Fruit fly (Drosophila melanogaster) whole organism, embryonic: ENCODE results near the gene CG9044.
A peak's percentile ranks its signal among the peaks of the same experiment; 100 is the strongest.

Source experiments
- Antp ChIP-seq: fragments of 200-800 bp; sonication (Bioruptor generic); optimal IDR thresholded peaks from 3 replicates; lab custom pipeline; 2016; ENCODE audit warnings: missing biosample characterization, missing genetic modification characterization
- Atf3 ChIP-seq: fragments of 200-800 bp; sonication (Bioruptor generic); optimal IDR thresholded peaks from 3 replicates; lab custom pipeline; 2016; ENCODE audit warnings: missing biosample characterization, missing genetic modification characterization
- Blimp-1 ChIP-seq: fragments of 200-800 bp; sonication (Bioruptor generic); optimal IDR thresholded peaks from 3 replicates; lab custom pipeline; 2018; ENCODE audit warnings: missing biosample characterization, missing genetic modification characterization, mild to moderate bottlenecking, moderate library complexity, missing genetic modification reagents
- BtbVII ChIP-seq: fragments of 200-800 bp; sonication (Bioruptor generic); optimal IDR thresholded peaks from 3 replicates; lab custom pipeline; 2017; ENCODE audit warnings: missing biosample characterization, mild to moderate bottlenecking, missing genetic modification characterization
- CG10654 ChIP-seq: fragments of 200-800 bp; sonication (Bioruptor generic); optimal IDR thresholded peaks from 2 replicates; lab custom pipeline; 2016; ENCODE audit warnings: missing biosample characterization, missing genetic modification characterization
- CG11093 ChIP-seq: fragments of 200-800 bp; sonication (Bioruptor generic); IDR thresholded peaks from 3 replicates; pipeline ENCODE4 v1.3.6; 2022; ENCODE audit warnings: missing biosample characterization, missing genetic modification characterization
- CG11504 ChIP-seq: fragments of 200-800 bp; sonication (Bioruptor generic); optimal IDR thresholded peaks from 3 replicates; lab custom pipeline; 2019; ENCODE audit warnings: missing biosample characterization, mild to moderate bottlenecking, missing genetic modification characterization, moderate library complexity
- CG12219 ChIP-seq: fragments of 200-800 bp; sonication (Bioruptor generic); optimal IDR thresholded peaks from 3 replicates; lab custom pipeline; 2018; ENCODE audit warnings: missing biosample characterization, mild to moderate bottlenecking, missing genetic modification characterization
- CG12299 ChIP-seq: fragments of 200-800 bp; sonication (Bioruptor generic); optimal IDR thresholded peaks from 2 replicates; lab custom pipeline; 2018; ENCODE audit warnings: missing biosample characterization, mild to moderate bottlenecking, missing genetic modification characterization
- CG12659 ChIP-seq: fragments of 200-800 bp; sonication (Bioruptor generic); optimal IDR thresholded peaks from 3 replicates; lab custom pipeline; 2017; ENCODE audit warnings: mild to moderate bottlenecking, missing biosample characterization, missing genetic modification reagents, missing genetic modification characterization
- CG12942 ChIP-seq: fragments of 200-800 bp; sonication (Bioruptor generic); optimal IDR thresholded peaks from 3 replicates; lab custom pipeline; 2016; ENCODE audit warnings: missing biosample characterization, missing genetic modification characterization
- CG13424 ChIP-seq: fragments of 200-800 bp; sonication (Bioruptor generic); optimal IDR thresholded peaks from 2 replicates; lab custom pipeline; 2019; ENCODE audit warnings: missing biosample characterization, mild to moderate bottlenecking, missing genetic modification characterization, moderate library complexity
- CG13624 ChIP-seq: fragments of 200-800 bp; sonication (Bioruptor generic); optimal IDR thresholded peaks from 2 replicates; lab custom pipeline; 2016; ENCODE audit warnings: missing biosample characterization, missing genetic modification characterization
- CG13894 ChIP-seq: fragments of 200-800 bp; sonication (Bioruptor generic); optimal IDR thresholded peaks from 3 replicates; lab custom pipeline; 2018; ENCODE audit warnings: missing biosample characterization, mild to moderate bottlenecking, missing genetic modification characterization, moderate library complexity
- CG15479 ChIP-seq: fragments of 200-800 bp; sonication (Bioruptor generic); optimal IDR thresholded peaks from 3 replicates; lab custom pipeline; 2019; ENCODE audit warnings: missing biosample characterization, mild to moderate bottlenecking, missing genetic modification characterization, moderate library complexity
- CG15696 ChIP-seq: fragments of 200-800 bp; sonication (Bioruptor generic); optimal IDR thresholded peaks from 2 replicates; lab custom pipeline; 2019; ENCODE audit warnings: missing biosample characterization, mild to moderate bottlenecking, missing genetic modification characterization, moderate library complexity
- CG1602 ChIP-seq: fragments of 200-800 bp; sonication (Bioruptor generic); optimal IDR thresholded peaks from 3 replicates; lab custom pipeline; 2016; ENCODE audit warnings: missing biosample characterization, missing genetic modification characterization
- CG1647 ChIP-seq: fragments of 200-800 bp; sonication (Bioruptor generic); optimal IDR thresholded peaks from 3 replicates; lab custom pipeline; 2016; ENCODE audit warnings: missing biosample characterization, missing genetic modification characterization
- CG4360 ChIP-seq: fragments of 200-800 bp; sonication (Bioruptor generic); IDR thresholded peaks from 2 replicates; pipeline ENCODE4 v1.3.6; 2022; ENCODE audit warnings: missing biosample characterization, missing genetic modification characterization
- CG6854 ChIP-seq: fragments of 200-800 bp; sonication (Bioruptor generic); optimal IDR thresholded peaks from 3 replicates; lab custom pipeline; 2017; ENCODE audit warnings: missing biosample characterization, mild to moderate bottlenecking, missing genetic modification characterization
- CG8359 ChIP-seq: fragments of 200-800 bp; sonication (Bioruptor generic); optimal IDR thresholded peaks from 2 replicates; lab custom pipeline; 2017; ENCODE audit warnings: missing biosample characterization, mild to moderate bottlenecking, missing genetic modification characterization, borderline replicate concordance
- CrebB ChIP-seq: fragments of 200-800 bp; sonication (Bioruptor generic); optimal IDR thresholded peaks from 3 replicates; lab custom pipeline; 2018; ENCODE audit warnings: missing biosample characterization, mild to moderate bottlenecking, missing genetic modification characterization
- Doc2 ChIP-seq: fragments of 200-800 bp; sonication (Bioruptor generic); IDR thresholded peaks from 2 replicates; pipeline ENCODE4 v1.3.6; 2022; ENCODE audit warnings: missing biosample characterization, missing genetic modification characterization
- Ets65A ChIP-seq: fragments of 200-800 bp; sonication (Bioruptor generic); peaks from one replicate; lab custom pipeline; 2016; ENCODE audit warnings: missing biosample characterization, missing genetic modification characterization
- H15 ChIP-seq: fragments of 200-800 bp; sonication (Bioruptor generic); IDR thresholded peaks from 3 replicates; pipeline ENCODE4 v1.3.6; 2022; ENCODE audit warnings: missing biosample characterization, missing genetic modification characterization
- Hand ChIP-seq: fragments of 200-800 bp; sonication (Bioruptor generic); optimal IDR thresholded peaks from 2 replicates; lab custom pipeline; 2017; ENCODE audit warnings: mild to moderate bottlenecking, missing biosample characterization, missing genetic modification reagents, missing genetic modification characterization
- Kr ChIP-seq: fragments of 200-800 bp; sonication (Bioruptor generic); optimal IDR thresholded peaks from 2 replicates; lab custom pipeline; 2017; ENCODE audit warnings: missing biosample characterization, mild to moderate bottlenecking, missing genetic modification characterization
- Mad ChIP-seq: fragments of 200-800 bp; sonication (Bioruptor generic); optimal IDR thresholded peaks from 2 replicates; lab custom pipeline; 2016; ENCODE audit warnings: missing biosample characterization, missing genetic modification characterization
- Ptx1 ChIP-seq: fragments of 200-800 bp; sonication (Bioruptor generic); IDR thresholded peaks from 2 replicates; pipeline ENCODE4 v1.3.6; 2022; ENCODE audit warnings: missing biosample characterization, missing genetic modification characterization
- Xrp1 ChIP-seq: fragments of 200-800 bp; sonication (Bioruptor generic); IDR thresholded peaks from 2 replicates; pipeline ENCODE4 v1.3.6; 2022; ENCODE audit warnings: missing biosample characterization, missing genetic modification characterization
- amos ChIP-seq: fragments of 200-800 bp; sonication (Bioruptor generic); IDR thresholded peaks from 2 replicates; pipeline ENCODE4 v1.3.6; 2022; ENCODE audit warnings: missing biosample characterization, missing genetic modification characterization; ENCODE audit not compliant: partially characterized antibody
- aop ChIP-seq: fragments of 200-800 bp; sonication (Bioruptor generic); IDR thresholded peaks from 2 replicates; pipeline ENCODE4 v1.3.6; 2022; ENCODE audit warnings: missing biosample characterization, missing genetic modification characterization
- az2 ChIP-seq: fragments of 200-800 bp; sonication (Bioruptor generic); optimal IDR thresholded peaks from 3 replicates; lab custom pipeline; 2016; ENCODE audit warnings: missing biosample characterization, missing genetic modification characterization
- da ChIP-seq: fragments of 200-800 bp; sonication (Bioruptor generic); optimal IDR thresholded peaks from 2 replicates; lab custom pipeline; 2016; ENCODE audit warnings: missing biosample characterization, missing genetic modification characterization
- gsb ChIP-seq: fragments of 200-800 bp; sonication (Bioruptor generic); IDR thresholded peaks from 2 replicates; pipeline ENCODE4 v1.3.6; 2022; ENCODE audit warnings: missing biosample characterization, missing genetic modification characterization
- gt ChIP-seq: fragments of 200-800 bp; sonication (Bioruptor generic); IDR thresholded peaks from 2 replicates; pipeline ENCODE4 v1.3.6; 2022; ENCODE audit warnings: missing biosample characterization, missing genetic modification characterization
- h ChIP-seq: fragments of >200 bp; optimal IDR thresholded peaks from 2 replicates; lab custom pipeline; 2017
- luna ChIP-seq: fragments of 200-800 bp; sonication (Bioruptor generic); optimal IDR thresholded peaks from 2 replicates; lab custom pipeline; 2016; ENCODE audit warnings: missing biosample characterization, missing genetic modification characterization
- nerfin-2 ChIP-seq: fragments of 200-800 bp; sonication (Bioruptor generic); IDR thresholded peaks from 2 replicates; pipeline ENCODE4 v1.3.6; 2022; ENCODE audit warnings: missing biosample characterization, missing genetic modification characterization; ENCODE audit not compliant: partially characterized antibody
- nmo ChIP-seq: fragments of 200-800 bp; sonication (Bioruptor generic); optimal IDR thresholded peaks from 2 replicates; lab custom pipeline; 2018; ENCODE audit warnings: missing biosample characterization, mild to moderate bottlenecking, missing genetic modification characterization, moderate library complexity
- odd ChIP-seq: fragments of 200-800 bp; sonication (Bioruptor generic); optimal IDR thresholded peaks from 2 replicates; lab custom pipeline; 2017; ENCODE audit warnings: missing biosample characterization, mild to moderate bottlenecking, missing genetic modification characterization
- schlank ChIP-seq: fragments of 200-800 bp; sonication (Bioruptor generic); optimal IDR thresholded peaks from 2 replicates; lab custom pipeline; 2018; ENCODE audit warnings: missing biosample characterization, mild to moderate bottlenecking, missing genetic modification characterization
- sd ChIP-seq: fragments of 200-800 bp; sonication (Bioruptor generic); optimal IDR thresholded peaks from 3 replicates; lab custom pipeline; 2018; ENCODE audit warnings: missing biosample characterization, mild to moderate bottlenecking, missing genetic modification characterization, moderate library complexity
- sens ChIP-seq: fragments of 200-800 bp; sonication (Bioruptor generic); peaks from one replicate; lab custom pipeline; 2016; ENCODE audit warnings: missing biosample characterization, missing genetic modification characterization
- sr ChIP-seq: fragments of 200-800 bp; sonication (Bioruptor generic); IDR thresholded peaks from 3 replicates; pipeline ENCODE4 v1.3.6; 2022; ENCODE audit warnings: missing biosample characterization, missing genetic modification characterization
- stwl ChIP-seq: fragments of 200-800 bp; sonication (Bioruptor generic); optimal IDR thresholded peaks from 3 replicates; lab custom pipeline; 2018; ENCODE audit warnings: missing biosample characterization, mild to moderate bottlenecking, missing genetic modification characterization, moderate library complexity
- tio ChIP-seq: fragments of 200-800 bp; sonication (Bioruptor generic); optimal IDR thresholded peaks from 2 replicates; lab custom pipeline; 2017; ENCODE audit warnings: missing biosample characterization, missing genetic modification characterization, inconsistent platforms
- vvl ChIP-seq: fragments of 200-800 bp; sonication (Bioruptor generic); IDR thresholded peaks from 2 replicates; pipeline ENCODE4 v1.3.6; 2022; ENCODE audit warnings: missing biosample characterization, missing genetic modification characterization
- z ChIP-seq: fragments of 200-800 bp; sonication (Bioruptor generic); IDR thresholded peaks from 3 replicates; pipeline ENCODE4 v1.3.6; 2022; ENCODE audit warnings: missing biosample characterization, missing genetic modification characterization

The CG9044 gene

dm6 chr2L:5979055-5979399 lies 29.8 kb downstream of the CG9044 start (continued):
- no peak for TF ChIP-seq Kr (GFP tag; lab: Kevin White, UChicago)

dm6 chr2L:5979957-5980861 lies 31.0 kb downstream of the CG9044 start:
- TF ChIP-seq CG11504 (tag; lab: Kevin White, UChicago) (no peak), schlank (no peak), CG13424 (tag; lab: Kevin White, UChicago) (no peak), CG10654 (GFP tag; lab: Kevin White, UChicago) (no peak), gsb (no peak), Antp (GFP tag; lab: Kevin White, UChicago) (no peak), h (lab: Kevin White, UChicago) (no peak), Mad (no peak), CG12299 (tag; lab: Kevin White, UChicago) (peak; percentile 64), amos (GFP tag; lab: Robert Waterston, UW) (no peak), CG15479 (GFP tag; lab: Kevin White, UChicago) (peak; percentile 21), CG1647 (GFP tag; lab: Kevin White, UChicago) (no peak), nmo (GFP tag; lab: Kevin White, UChicago) (no peak), CrebB (tag; lab: Kevin White, UChicago) (no peak), sr (no peak), Hand (GFP tag; lab: Kevin White, UChicago) (peak; percentile 64), CG12659 (GFP tag; lab: Kevin White, UChicago) (no peak), Xrp1 (no peak), aop (no peak), vvl (GFP tag; lab: Robert Waterston, UW) (no peak), CG12219 (GFP tag; lab: Kevin White, UChicago) (no peak), CG6854 (peak; percentile 65), az2 (GFP tag; lab: Kevin White, UChicago) (no peak), stwl (no peak), Atf3 (GFP tag; lab: Kevin White, UChicago) (no peak), CG4360 (GFP tag; lab: Robert Waterston, UW) (no peak), odd (GFP tag; lab: Kevin White, UChicago) (peak; percentile 57), CG8359 (GFP tag; lab: Kevin White, UChicago) (peak; percentile 12), CG13624 (peak; percentile 17), Doc2 (GFP tag; lab: Robert Waterston, UW) (no peak), CG11093 (no peak), CG1602 (GFP tag; lab: Kevin White, UChicago) (no peak), da (GFP tag; lab: Kevin White, UChicago) (no peak), CG15696 (tag; lab: Kevin White, UChicago) (no peak), tio (no peak), Blimp-1 (GFP tag; lab: Kevin White, UChicago) (peak; percentile 4), BtbVII (peak; percentile 73), CG13894 (tag; lab: Kevin White, UChicago) (peak; percentile 57), H15 (GFP tag; lab: Robert Waterston, UW) (no peak), sd (tag; lab: Kevin White, UChicago) (peak; percentile 41), nerfin-2 (no peak), CG12942 (GFP tag; lab: Kevin White, UChicago) (no peak), z (GFP tag; lab: Robert Waterston, UW) (no peak), luna (no peak), Ets65A (no peak), gt (GFP tag; lab: Robert Waterston, UW) (no peak), Ptx1 (GFP tag; lab: Robert Waterston, UW) (no peak), sens (GFP tag; lab: Kevin White, UChicago) (peak; percentile 82)
